Worm (Caenorhabditis elegans) whole organism, L4 larva: ENCODE data around the gene Y32H12A.6.

ENCODE experiments used
- dpl-1 ChIP-seq: fragments of 150-350 bp; optimal IDR thresholded peaks from 2 replicates; lab custom pipeline; 2014; ENCODE audit warnings: missing biosample characterization, missing genetic modification reagents, missing genetic modification characterization
- snpc-4 ChIP-seq: fragments of 150-350 bp; optimal IDR thresholded peaks from 2 replicates; lab custom pipeline; 2014; ENCODE audit warnings: missing biosample characterization, missing genetic modification characterization
- ztf-11 ChIP-seq: fragments of 150-350 bp; optimal IDR thresholded peaks from 2 replicates; lab custom pipeline; 2014; ENCODE audit warnings: missing biosample characterization, missing genetic modification characterization

ce11 chrIII:5379879-5380331 is 2.1 kb downstream of the Y32H12A.6 start, which contains the start of gene paqr-2:
- TF ChIP-seq snpc-4 (tag; lab: Kevin White, UChicago) (no peak), dpl-1 (GFP tag; lab: Kevin White, UChicago) (peak; percentile 27), ztf-11 (no peak)
